Worm (Caenorhabditis elegans) whole organism, mixed stage, embryonic: ENCODE results near the gene arrd-14.

Experiments
- blmp-1 ChIP-seq: fragments of 150-350 bp; optimal IDR thresholded peaks from 2 replicates; lab custom pipeline; 2014; ENCODE audit warnings: missing biosample characterization, missing genetic modification characterization
- drap-1 ChIP-seq: fragments of 200-800 bp; sonication (Bioruptor generic); optimal IDR thresholded peaks from 3 replicates; lab custom pipeline; 2018; ENCODE audit warnings: mild to moderate bottlenecking, missing genetic modification characterization, missing compliant biosample characterization
- lin-13 ChIP-seq: fragments of 150-350 bp; optimal IDR thresholded peaks from 2 replicates; lab custom pipeline; 2014; ENCODE audit warnings: missing biosample characterization, missing genetic modification characterization
- nhr-237 ChIP-seq: fragments of 150-350 bp; optimal IDR thresholded peaks from 2 replicates; lab custom pipeline; 2014; ENCODE audit warnings: missing biosample characterization, missing genetic modification characterization
- nhr-28 ChIP-seq: fragments of 150-350 bp; optimal IDR thresholded peaks from 2 replicates; lab custom pipeline; 2014; ENCODE audit warnings: missing biosample characterization, missing genetic modification characterization
- pha-4 ChIP-seq: fragments of 150-350 bp; optimal IDR thresholded peaks from 2 replicates; lab custom pipeline; 2018; ENCODE audit warnings: missing biosample characterization, missing genetic modification reagents, missing genetic modification characterization
- unc-62 ChIP-seq: fragments of 150-350 bp; optimal IDR thresholded peaks from 2 replicates; lab custom pipeline; 2014; ENCODE audit warnings: missing biosample characterization, missing genetic modification reagents, missing genetic modification characterization
- ztf-11 ChIP-seq: fragments of 150-350 bp; optimal IDR thresholded peaks from 2 replicates; lab custom pipeline; 2014; ENCODE audit warnings: missing biosample characterization, missing genetic modification characterization

- TF ChIP-seq pha-4 (tag; lab: Kevin White, UChicago) = no peak
- TF ChIP-seq lin-13 (tag; lab: Kevin White, UChicago) = no peak
- TF ChIP-seq nhr-237 (tag; lab: Kevin White, UChicago) = no peak
- TF ChIP-seq ztf-11 (tag; lab: Kevin White, UChicago) = no peak
- no peak for TF ChIP-seq blmp-1 (tag; lab: Kevin White, UChicago)
- TF ChIP-seq drap-1 (GFP tag; lab: Kevin White, UChicago) = no peak
- TF ChIP-seq unc-62 (GFP tag; lab: Kevin White, UChicago) = no peak
- no peak for TF ChIP-seq nhr-28 (tag; lab: Kevin White, UChicago)
These were observed 40.5 kb upstream of the arrd-14 start for ce11 chrII:13711493-13712055.
